Worm (Caenorhabditis elegans): Measurements from ENCODE around the gene moa-1.

moa-1 gene

ce11 chrIII:1925048-1925537 is 44.6 kb downstream of the moa-1 start (continued):
- TF ChIP-seq efl-1 (optimal IDR thresholded peaks at IDR 0.05), result peak; percentile 86 to 93
- TF ChIP-seq efl-1 (GFP tag; optimal IDR thresholded peaks at IDR 0.05 in 1 of 2), result peak; percentile 34 to 97
- TF ChIP-seq lsy-2 (tag; optimal IDR thresholded peaks at IDR 0.05), result peak; percentile 91 to 93
- TF ChIP-seq nhr-20 (tag; optimal IDR thresholded peaks at IDR 0.05), result peak; percentile 100
- peak; percentile 61 for TF ChIP-seq nhr-28 (tag; optimal IDR thresholded peaks at IDR 0.05)
- TF ChIP-seq Y116A8C.19 (tag; optimal IDR thresholded peaks at IDR 0.05; ENCODE audit: borderline replicate concordance), result no peak
- TF ChIP-seq ces-1 (GFP tag; optimal IDR thresholded peaks at IDR 0.05), result no peak
- peak; percentile 87 to 91 (median 91) for TF ChIP-seq ceh-82 (tag; optimal IDR thresholded peaks at IDR 0.05)
- peak; percentile 100 for TF ChIP-seq lin-14 (GFP tag; optimal IDR thresholded peaks at IDR 0.05)
- peak; percentile 86 for TF ChIP-seq efl-3 (GFP tag; optimal IDR thresholded peaks at IDR 0.05)
- peak; percentile 99 for TF ChIP-seq elt-2 (tag; optimal IDR thresholded peaks at IDR 0.05)
- peak; percentile 80 for TF ChIP-seq C04F5.9 (tag; optimal IDR thresholded peaks at IDR 0.05)
- peak; percentile 88 for TF ChIP-seq lir-3 (tag; optimal IDR thresholded peaks at IDR 0.05; ENCODE audit: poor library complexity)
- TF ChIP-seq swsn-7 (tag; optimal IDR thresholded peaks at IDR 0.05), result peak; percentile 98
- peak; percentile 75 to 96 for TF ChIP-seq mdl-1 (tag; optimal IDR thresholded peaks at IDR 0.05)
- TF ChIP-seq aly-2 (tag; optimal IDR thresholded peaks at IDR 0.05), result peak; percentile 85
- peak; percentile 40 for TF ChIP-seq hpl-2 (GFP tag; optimal IDR thresholded peaks at IDR 0.05)
- peak; percentile 94 for TF ChIP-seq pax-3 (tag; optimal IDR thresholded peaks at IDR 0.05)
- peak; percentile 95 to 99 for TF ChIP-seq egl-27 (tag; optimal IDR thresholded peaks at IDR 0.05)
- TF ChIP-seq zip-4 (GFP tag; optimal IDR thresholded peaks at IDR 0.05), result peak; percentile 70
- TF ChIP-seq unc-30 (tag; optimal IDR thresholded peaks at IDR 0.05), result no peak
- TF ChIP-seq nhr-84 (tag; optimal IDR thresholded peaks at IDR 0.05), result no peak
- TF ChIP-seq dpl-1 (GFP tag; optimal IDR thresholded peaks at IDR 0.05), result peak; percentile 64 to 71 (median 70)
- TF ChIP-seq nhr-77 (tag; optimal IDR thresholded peaks at IDR 0.05), result peak; percentile 92
- TF ChIP-seq dsc-1 (tag; optimal IDR thresholded peaks at IDR 0.05), result peak; percentile 98
- TF ChIP-seq grh-1 (GFP tag; IDR thresholded peaks at IDR 0.05), result peak; percentile 93
- peak; percentile 78 for TF ChIP-seq snpc-4 (tag; optimal IDR thresholded peaks at IDR 0.05)
- TF ChIP-seq isw-1 (GFP tag; IDR thresholded peaks at IDR 0.05), result peak; percentile 79
- TF ChIP-seq jun-1 (tag; optimal IDR thresholded peaks at IDR 0.05), result peak; percentile 97
- peak; percentile 81 for TF ChIP-seq unc-62 (GFP tag; optimal IDR thresholded peaks at IDR 0.05)
- TF ChIP-seq hlh-17 (GFP tag; optimal IDR thresholded peaks at IDR 0.05; ENCODE audit: borderline replicate concordance), result no peak
- peak; percentile 1 for TF ChIP-seq hlh-4 (tag; optimal IDR thresholded peaks at IDR 0.05)
- peak; percentile 98 for TF ChIP-seq nhr-19 (GFP tag; conservative IDR thresholded peaks at IDR 0.05)
- peak; percentile 86 for TF ChIP-seq lin-13 (GFP tag; optimal IDR thresholded peaks at IDR 0.05)
- peak; percentile 93 for TF ChIP-seq mef-2 (tag; optimal IDR thresholded peaks at IDR 0.05)
- peak; percentile 8 for TF ChIP-seq F16B12.6 (tag; optimal IDR thresholded peaks at IDR 0.05)
- TF ChIP-seq irx-1 (tag; optimal IDR thresholded peaks at IDR 0.05), result peak; percentile 99
- peak; percentile 84 for TF ChIP-seq zag-1 (tag; optimal IDR thresholded peaks at IDR 0.05)
- peak; percentile 98 for TF ChIP-seq snu-23 (GFP tag; optimal IDR thresholded peaks at IDR 0.05)
- peak; percentile 100 for TF ChIP-seq nhr-71 (tag; optimal IDR thresholded peaks at IDR 0.05)
- TF ChIP-seq C16A3.4 (tag; optimal IDR thresholded peaks at IDR 0.05), result peak; percentile 85
- peak; percentile 99 for TF ChIP-seq unc-86 (tag; optimal IDR thresholded peaks at IDR 0.05)
- TF ChIP-seq mab-9 (GFP tag; IDR thresholded peaks at IDR 0.05), result peak; percentile 88
- peak; percentile 100 for TF ChIP-seq nhr-85 (tag)
- peak; percentile 82 for TF ChIP-seq mep-1 (tag; optimal IDR thresholded peaks at IDR 0.05)
- peak; percentile 91 for TF ChIP-seq ceh-88 (GFP tag; IDR thresholded peaks at IDR 0.05)
- TF ChIP-seq skn-1 (tag; optimal IDR thresholded peaks at IDR 0.05), result peak; percentile 86
- TF ChIP-seq fkh-4 (tag; optimal IDR thresholded peaks at IDR 0.05; ENCODE audit: borderline replicate concordance), result peak; percentile 70
- TF ChIP-seq nhr-90 (tag; optimal IDR thresholded peaks at IDR 0.05; ENCODE audit: poor library complexity), result peak; percentile 97
- peak; percentile 99 for TF ChIP-seq nhr-47 (tag; optimal IDR thresholded peaks at IDR 0.05)
- TF ChIP-seq ztf-4 (tag; optimal IDR thresholded peaks at IDR 0.05), result peak; percentile 94
- TF ChIP-seq lin-15B (tag; optimal IDR thresholded peaks at IDR 0.05), result peak; percentile 40
- no peak for TF ChIP-seq tlp-1 (tag; optimal IDR thresholded peaks at IDR 0.05)
